Fruit fly (Drosophila melanogaster) whole organism, embryonic: Measurements from ENCODE around the gene CG32767.
A peak's percentile ranks its signal among the peaks of the same experiment; 100 is the strongest.

ENCODE experiments used
- Aef1 ChIP-seq: fragments of 200-800 bp; sonication (Bioruptor generic); IDR thresholded peaks from 3 replicates; pipeline ENCODE4 v1.3.6; 2022; ENCODE audit warnings: missing biosample characterization, missing genetic modification characterization
- B-H2 ChIP-seq: fragments of 200-800 bp; sonication (Bioruptor generic); optimal IDR thresholded peaks from 2 replicates; lab custom pipeline; 2018; ENCODE audit warnings: missing biosample characterization, mild to moderate bottlenecking, missing genetic modification characterization
- CG11504 ChIP-seq: fragments of 200-800 bp; sonication (Bioruptor generic); optimal IDR thresholded peaks from 3 replicates; lab custom pipeline; 2019; ENCODE audit warnings: missing biosample characterization, mild to moderate bottlenecking, missing genetic modification characterization, moderate library complexity
- CG12391 ChIP-seq: fragments of 200-800 bp; sonication (Bioruptor generic); optimal IDR thresholded peaks from 3 replicates; lab custom pipeline; 2018; ENCODE audit warnings: missing biosample characterization, mild to moderate bottlenecking, missing genetic modification characterization, moderate library complexity
- CG13775 ChIP-seq: fragments of 200-800 bp; sonication (Bioruptor generic); optimal IDR thresholded peaks from 3 replicates; lab custom pipeline; 2017; ENCODE audit warnings: missing biosample characterization, mild to moderate bottlenecking, missing genetic modification characterization
- CG14860 ChIP-seq: fragments of 200-800 bp; sonication (Bioruptor generic); IDR thresholded peaks from 3 replicates; pipeline ENCODE4 v1.3.6; 2022; ENCODE audit warnings: missing biosample characterization, missing genetic modification characterization; ENCODE audit not compliant: partially characterized antibody
- CG16863 ChIP-seq: fragments of 200-800 bp; sonication (Bioruptor generic); optimal IDR thresholded peaks from 3 replicates; lab custom pipeline; 2016; ENCODE audit warnings: missing biosample characterization, missing genetic modification characterization
- CG18262 ChIP-seq: fragments of 200-800 bp; optimal IDR thresholded peaks from 3 replicates; lab custom pipeline; 2019; ENCODE audit warnings: missing biosample characterization, mild to moderate bottlenecking, missing genetic modification characterization, moderate library complexity
- CG30431 ChIP-seq: fragments of 200-800 bp; sonication (Bioruptor generic); optimal IDR thresholded peaks from 2 replicates; lab custom pipeline; 2017; ENCODE audit warnings: missing biosample characterization, missing genetic modification characterization
- CG3163 ChIP-seq: fragments of 200-800 bp; sonication (Bioruptor generic); optimal IDR thresholded peaks from 3 replicates; lab custom pipeline; 2016; ENCODE audit warnings: missing biosample characterization, missing genetic modification characterization
- CG32772 ChIP-seq: fragments of 200-800 bp; sonication (Bioruptor generic); IDR thresholded peaks from 2 replicates; pipeline ENCODE4 v1.3.6; 2022; ENCODE audit warnings: missing biosample characterization, missing genetic modification characterization
- CG33213 ChIP-seq: fragments of 200-800 bp; sonication (Bioruptor generic); optimal IDR thresholded peaks from 3 replicates; lab custom pipeline; 2016; ENCODE audit warnings: missing biosample characterization, missing genetic modification characterization
- CG3407 ChIP-seq: fragments of 200-800 bp; sonication (Bioruptor generic); optimal IDR thresholded peaks from 2 replicates; lab custom pipeline; 2018; ENCODE audit warnings: missing biosample characterization, mild to moderate bottlenecking, missing genetic modification characterization
- CG34376 ChIP-seq: fragments of 200-800 bp; sonication (Bioruptor generic); optimal IDR thresholded peaks from 2 replicates; lab custom pipeline; 2018; ENCODE audit warnings: missing biosample characterization, mild to moderate bottlenecking, missing genetic modification characterization
- CG4424 ChIP-seq: fragments of 200-800 bp; sonication (Bioruptor generic); optimal IDR thresholded peaks from 3 replicates; lab custom pipeline; 2016; ENCODE audit warnings: missing biosample characterization, missing genetic modification characterization
- CG5245 ChIP-seq: fragments of 200-800 bp; sonication (Bioruptor generic); optimal IDR thresholded peaks from 3 replicates; lab custom pipeline; 2016; ENCODE audit warnings: missing biosample characterization, missing genetic modification characterization
- CG5953 ChIP-seq: fragments of 200-800 bp; sonication (Bioruptor generic); IDR thresholded peaks from 2 replicates; pipeline ENCODE4 v1.3.6; 2022; ENCODE audit warnings: missing biosample characterization, missing genetic modification characterization
- CG6654 ChIP-seq: fragments of 200-800 bp; sonication (Bioruptor generic); optimal IDR thresholded peaks from 2 replicates; lab custom pipeline; 2017; ENCODE audit warnings: missing biosample characterization, mild to moderate bottlenecking, missing genetic modification characterization
- CG7271 ChIP-seq: fragments of 200-800 bp; sonication (Bioruptor generic); optimal IDR thresholded peaks from 2 replicates; lab custom pipeline; 2018; ENCODE audit warnings: missing biosample characterization, mild to moderate bottlenecking, missing genetic modification characterization, moderate library complexity
- CG8281 ChIP-seq: fragments of 200-800 bp; sonication (Bioruptor generic); optimal IDR thresholded peaks from 2 replicates; lab custom pipeline; 2018; ENCODE audit warnings: missing biosample characterization, mild to moderate bottlenecking, missing genetic modification characterization, moderate library complexity
- CG9876 ChIP-seq: fragments of 200-800 bp; sonication (Bioruptor generic); optimal IDR thresholded peaks from 2 replicates; lab custom pipeline; 2016; ENCODE audit warnings: missing biosample characterization, missing genetic modification characterization
- Camta ChIP-seq: fragments of 200-800 bp; sonication (Bioruptor generic); optimal IDR thresholded peaks from 2 replicates; lab custom pipeline; 2016; ENCODE audit warnings: missing biosample characterization, missing genetic modification characterization
- D19A ChIP-seq: fragments of 200-800 bp; optimal IDR thresholded peaks from 3 replicates; lab custom pipeline; 2019; ENCODE audit warnings: missing biosample characterization, mild to moderate bottlenecking, missing genetic modification characterization, moderate library complexity
- E2f2 ChIP-seq: fragments of 200-800 bp; sonication (Bioruptor generic); IDR thresholded peaks from 2 replicates; pipeline ENCODE4 v1.3.6; 2022; ENCODE audit warnings: missing biosample characterization, missing genetic modification characterization
- Gsc ChIP-seq: fragments of 200-800 bp; sonication (Bioruptor generic); IDR thresholded peaks from 2 replicates; pipeline ENCODE4 v1.3.6; 2022; ENCODE audit warnings: missing biosample characterization, missing genetic modification characterization
- HLHmδ ChIP-seq: fragments of 200-800 bp; sonication (Bioruptor generic); optimal IDR thresholded peaks from 2 replicates; lab custom pipeline; 2018; ENCODE audit warnings: missing biosample characterization, mild to moderate bottlenecking, missing genetic modification characterization, moderate library complexity
- Hand ChIP-seq: fragments of 200-800 bp; sonication (Bioruptor generic); optimal IDR thresholded peaks from 2 replicates; lab custom pipeline; 2017; ENCODE audit warnings: mild to moderate bottlenecking, missing biosample characterization, missing genetic modification reagents, missing genetic modification characterization
- Lim3 ChIP-seq: fragments of 200-800 bp; sonication (Bioruptor generic); IDR thresholded peaks from 2 replicates; pipeline ENCODE4 v1.3.6; 2022; ENCODE audit warnings: missing biosample characterization, missing genetic modification characterization
- MBD-R2 ChIP-seq: fragments of 200-800 bp; sonication (Bioruptor generic); IDR thresholded peaks from 2 replicates; pipeline ENCODE4 v1.3.6; 2022; ENCODE audit warnings: missing biosample characterization, missing genetic modification characterization
- NC2α ChIP-seq: fragments of 200-800 bp; sonication (Bioruptor generic); optimal IDR thresholded peaks from 2 replicates; lab custom pipeline; 2016; ENCODE audit warnings: missing biosample characterization, missing genetic modification characterization
- NK7.1 ChIP-seq: fragments of 200-800 bp; sonication (Bioruptor generic); optimal IDR thresholded peaks from 3 replicates; lab custom pipeline; 2016; ENCODE audit warnings: missing biosample characterization, missing genetic modification characterization
- Pdp1 ChIP-seq, 2 experiments: fragments of 200-800 bp; sonication (Bioruptor generic); optimal IDR thresholded peaks; 3 replicates each; lab custom pipeline; 2016; ENCODE audit warnings: missing biosample characterization in 2 of 2, missing genetic modification characterization in 2 of 2, mild to moderate bottlenecking in 1 of 2, moderate library complexity in 1 of 2
- Taf1 ChIP-seq: fragments of 200-800 bp; sonication (Bioruptor generic); IDR thresholded peaks from 2 replicates; pipeline ENCODE4 v1.3.6; 2022; ENCODE audit warnings: missing biosample characterization, missing genetic modification characterization
- Tbp ChIP-seq: fragments of >200 bp; optimal IDR thresholded peaks from 2 replicates; lab custom pipeline; 2018; ENCODE audit warnings: missing biosample characterization, missing genetic modification characterization
- ash1 ChIP-seq: fragments of 200-800 bp; sonication (Bioruptor generic); optimal IDR thresholded peaks from 2 replicates; lab custom pipeline; 2018; ENCODE audit warnings: missing biosample characterization, mild to moderate bottlenecking, missing genetic modification characterization
- bcd ChIP-seq: fragments of 200-800 bp; sonication (Bioruptor generic); optimal IDR thresholded peaks from 2 replicates; lab custom pipeline; 2017; ENCODE audit warnings: missing biosample characterization, mild to moderate bottlenecking, missing genetic modification characterization
- caup ChIP-seq: fragments of 200-800 bp; sonication (Bioruptor generic); optimal IDR thresholded peaks from 3 replicates; lab custom pipeline; 2017; ENCODE audit warnings: missing biosample characterization, mild to moderate bottlenecking, missing genetic modification characterization, moderate library complexity; ENCODE audit not compliant: severe bottlenecking
- chm ChIP-seq: fragments of 200-800 bp; sonication (Bioruptor generic); IDR thresholded peaks from 2 replicates; pipeline ENCODE4 v1.3.6; 2022; ENCODE audit warnings: missing biosample characterization, missing genetic modification characterization
- crp ChIP-seq, 2 experiments: fragments of 200-800 bp; sonication (Bioruptor generic); optimal IDR thresholded peaks; 2 replicates in 1 of 2; 3 replicates in 1 of 2; lab custom pipeline; 2017; ENCODE audit warnings: missing biosample characterization in 2 of 2, missing genetic modification characterization in 2 of 2, mild to moderate bottlenecking in 1 of 2, moderate library complexity in 1 of 2
- dm ChIP-seq: fragments of 200-800 bp; sonication (Bioruptor generic); optimal IDR thresholded peaks from 3 replicates; lab custom pipeline; 2016; ENCODE audit warnings: missing biosample characterization, missing genetic modification characterization
- en ChIP-seq: fragments of 200-800 bp; sonication (Bioruptor generic); optimal IDR thresholded peaks from 2 replicates; lab custom pipeline; 2016; ENCODE audit warnings: missing biosample characterization, missing genetic modification characterization
- fd3F ChIP-seq: fragments of 200-800 bp; sonication (Bioruptor generic); optimal IDR thresholded peaks from 2 replicates; lab custom pipeline; 2018; ENCODE audit warnings: missing biosample characterization, mild to moderate bottlenecking, missing genetic modification characterization, moderate library complexity
- gfzf ChIP-seq: fragments of 200-800 bp; sonication (Bioruptor generic); optimal IDR thresholded peaks from 2 replicates; lab custom pipeline; 2016; ENCODE audit warnings: missing biosample characterization, mild to moderate bottlenecking, missing genetic modification characterization, moderate library complexity
- inv ChIP-seq: fragments of 200-800 bp; sonication (Bioruptor generic); IDR thresholded peaks from 2 replicates; pipeline ENCODE4 v1.3.6; 2022; ENCODE audit warnings: missing biosample characterization, missing genetic modification characterization; ENCODE audit not compliant: partially characterized antibody
- nerfin-1 ChIP-seq: fragments of 200-800 bp; sonication (Bioruptor generic); optimal IDR thresholded peaks from 3 replicates; lab custom pipeline; 2019; ENCODE audit warnings: missing biosample characterization, mild to moderate bottlenecking, missing genetic modification characterization, moderate library complexity
- onecut ChIP-seq: fragments of 200-800 bp; sonication (Bioruptor generic); IDR thresholded peaks from 2 replicates; pipeline ENCODE4 v1.3.6; 2022; ENCODE audit warnings: missing biosample characterization, missing genetic modification characterization
- p53 ChIP-seq: fragments of 200-800 bp; sonication (Bioruptor generic); optimal IDR thresholded peaks from 2 replicates; lab custom pipeline; 2016; ENCODE audit warnings: missing biosample characterization, missing genetic modification characterization
- pan ChIP-seq, 4 experiments: fragments of >200 bp in 3 of 4; fragments of 200-800 bp in 1 of 4; sonication (Bioruptor generic) in 1 of 4; optimal IDR thresholded peaks in 3 of 4; IDR thresholded peaks in 1 of 4; 2 replicates each; pipeline versions ENCODE4 v1.3.6 to Lab custom; 2017 to 2022; ENCODE audit warnings: missing biosample characterization in 2 of 4, missing genetic modification characterization in 2 of 4, mixed read lengths in 1 of 4
- sim ChIP-seq: fragments of 200-800 bp; sonication (Bioruptor generic); IDR thresholded peaks from 2 replicates; pipeline ENCODE4 v1.3.6; 2022; ENCODE audit warnings: missing biosample characterization, missing genetic modification characterization
- sna ChIP-seq: fragments of 200-800 bp; sonication (Bioruptor generic); IDR thresholded peaks from 2 replicates; pipeline ENCODE4 v1.3.6; 2022; ENCODE audit warnings: missing biosample characterization, missing genetic modification characterization; ENCODE audit not compliant: partially characterized antibody
- unpg ChIP-seq: fragments of 200-800 bp; sonication (Bioruptor generic); optimal IDR thresholded peaks from 3 replicates; lab custom pipeline; 2018; ENCODE audit warnings: missing biosample characterization, mild to moderate bottlenecking, missing genetic modification characterization, moderate library complexity

CG32767 gene

dm6 chrX:5085469-5085868 lies 901 bp upstream of the CG32767 start, which contains the start of the genes CG15465 and rg (continued):
- TF ChIP-seq chm (peak; percentile 49), Gsc (GFP tag; lab: Robert Waterston, UW) (no peak), CG13775 (GFP tag; lab: Kevin White, UChicago) (no peak), CG12391 (tag; lab: Kevin White, UChicago) (no peak), HLHmδ (peak; percentile 59), D19A (no peak), CG32772 (no peak), CG18262 (tag; lab: Kevin White, UChicago) (no peak), Lim3 (GFP tag; lab: Robert Waterston, UW) (no peak), Taf1 (no peak), Hand (GFP tag; lab: Kevin White, UChicago) (no peak), CG5953 (GFP tag; lab: Robert Waterston, UW) (no peak), B-H2 (GFP tag; lab: Kevin White, UChicago) (no peak), sim (GFP tag; lab: Robert Waterston, UW) (no peak), NK7.1 (GFP tag; lab: Kevin White, UChicago) (no peak), Camta (GFP tag; lab: Kevin White, UChicago) (no peak), Pdp1 (GFP tag; optimal IDR thresholded peaks at IDR 0.05; lab: Kevin White, UChicago) (no peak), Aef1 (GFP tag; lab: Robert Waterston, UW) (no peak), CG3407 (GFP tag; lab: Kevin White, UChicago) (no peak), CG5245 (GFP tag; lab: Kevin White, UChicago) (no peak), dm (GFP tag; lab: Kevin White, UChicago) (no peak), sna (GFP tag; lab: Robert Waterston, UW) (no peak), inv (GFP tag; lab: Robert Waterston, UW) (peak; percentile 53), gfzf (GFP tag; lab: Kevin White, UChicago) (no peak), CG6654 (GFP tag; lab: Kevin White, UChicago) (no peak), CG33213 (GFP tag; lab: Kevin White, UChicago) (no peak), CG16863 (no peak), nerfin-1 (tag; lab: Kevin White, UChicago) (no peak), fd3F (GFP tag; lab: Kevin White, UChicago) (no peak), CG8281 (tag; lab: Kevin White, UChicago) (no peak), pan (optimal IDR thresholded peaks at IDR 0.05; lab: Kevin White, UChicago) (no peak), pan (GFP tag; optimal IDR thresholded peaks at IDR 0.05 in 1 of 2, IDR thresholded peaks at IDR 0.05 in 1 of 2) (no peak), p53 (no peak), MBD-R2 (GFP tag; lab: Robert Waterston, UW) (0 out of 2 replicates have a peak, but pooled peaks have one; percentile 5), CG11504 (tag; lab: Kevin White, UChicago) (no peak), CG34376 (GFP tag; lab: Kevin White, UChicago) (no peak), CG9876 (no peak), caup (no peak), bcd (no peak), CG30431 (GFP tag; lab: Kevin White, UChicago) (no peak), en (GFP tag; lab: Kevin White, UChicago) (no peak), onecut (GFP tag; lab: Robert Waterston, UW) (no peak), ash1 (no peak), CG7271 (tag; lab: Kevin White, UChicago) (no peak), CG4424 (GFP tag; lab: Kevin White, UChicago) (no peak), crp (GFP tag; optimal IDR thresholded peaks at IDR 0.05; lab: Kevin White, UChicago) (peak in 1 of 2 experiments; percentile 71), E2f2 (GFP tag; lab: Robert Waterston, UW) (peak; percentile 73), CG14860 (GFP tag; lab: Robert Waterston, UW) (peak; percentile 71), unpg (GFP tag; lab: Kevin White, UChicago) (no peak), CG3163 (no peak), NC2α (GFP tag; lab: Kevin White, UChicago) (no peak), Tbp (no peak)
